Worm (Caenorhabditis elegans): ENCODE results near the gene cox-16.

The cox-16 gene

ce11 chrV:5509966-5510365 is 26.1 kb downstream of the cox-16 start (continued):
- TF ChIP-seq attf-4 (tag; optimal IDR thresholded peaks at IDR 0.05): no peak
- no peak for TF ChIP-seq zfp-3 (GFP tag; conservative IDR thresholded peaks at IDR 0.05)
- no peak for TF ChIP-seq ztf-7 (tag; optimal IDR thresholded peaks at IDR 0.05)
- TF ChIP-seq lin-38 (GFP tag; IDR thresholded peaks at IDR 0.05): peak; percentile 34
- no peak for TF ChIP-seq F44E2.7 (GFP tag; IDR thresholded peaks at IDR 0.05)
- no peak for TF ChIP-seq unc-130 (GFP tag; optimal IDR thresholded peaks at IDR 0.05)
- TF ChIP-seq mdt-29 (GFP tag; IDR thresholded peaks at IDR 0.05): no peak
- no peak for TF ChIP-seq arid-1 (GFP tag; conservative IDR thresholded peaks at IDR 0.05)
- TF ChIP-seq ceh-20 (GFP tag; IDR thresholded peaks at IDR 0.05): no peak
- no peak for TF ChIP-seq nhr-11 (tag; optimal IDR thresholded peaks at IDR 0.05)
- TF ChIP-seq dmd-6 (GFP tag; IDR thresholded peaks at IDR 0.05): peak; percentile 59

DNA sequence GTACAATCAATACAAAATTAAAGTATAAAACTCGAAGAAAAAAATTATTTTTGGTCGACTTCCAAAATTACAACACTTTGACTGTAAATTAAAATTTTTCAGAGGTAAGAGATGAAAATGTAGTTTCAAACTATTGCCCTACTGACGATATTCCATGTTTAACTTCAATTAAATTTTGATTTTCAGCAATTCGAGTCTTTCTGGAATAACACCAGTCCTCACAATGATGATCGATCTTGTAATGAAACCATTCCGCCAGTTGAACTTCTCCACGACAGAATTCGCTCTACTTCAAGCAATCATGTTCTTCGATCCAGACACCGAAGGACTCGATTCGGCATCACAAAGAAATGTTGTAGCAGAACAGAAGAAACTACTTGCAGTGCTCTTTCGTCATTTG is 26.9 kb downstream of the cox-16 start:
- TF ChIP-seq unc-62 (GFP tag; optimal IDR thresholded peaks at IDR 0.05 in 1 of 2): peak in 1 of 2 experiments; percentile 94
- no peak for TF ChIP-seq unc-62 (tag; optimal IDR thresholded peaks at IDR 0.05)
- TF ChIP-seq saeg-2 (GFP tag; IDR thresholded peaks at IDR 0.05): no peak
- TF ChIP-seq mxl-2 (GFP tag; conservative IDR thresholded peaks at IDR 0.05): no peak

ce11 chrV:5504807-5505442 is 31.1 kb downstream of the cox-16 start, which contains the start of the genes dnj-19 and nhr-47:
Gene dnj-19, minus strand, starts transcription at chrV:5504857.
Gene nhr-47, plus strand, starts transcription at chrV:5505253.
- TF ChIP-seq mep-1 (tag; optimal IDR thresholded peaks at IDR 0.05) (peak; percentile 92), ceh-44 (GFP tag; IDR thresholded peaks at IDR 0.05) (no peak), lin-1 (GFP tag; IDR thresholded peaks at IDR 0.05) (no peak), nhr-6 (tag; optimal IDR thresholded peaks at IDR 0.05) (peak; percentile 52), lin-15B (tag; optimal IDR thresholded peaks at IDR 0.05) (no peak), nhr-102 (tag; optimal IDR thresholded peaks at IDR 0.05) (peak; percentile 95), Y75B8A.6 (GFP tag; IDR thresholded peaks at IDR 0.05) (no peak), R02D3.7 (tag; optimal IDR thresholded peaks at IDR 0.05) (no peak), nhr-42 (GFP tag; IDR thresholded peaks at IDR 0.05) (peak; percentile 91), sdz-12 (GFP tag; optimal IDR thresholded peaks at IDR 0.05) (no peak), ceh-62 (tag; optimal IDR thresholded peaks at IDR 0.05) (no peak), nhr-77 (tag; optimal IDR thresholded peaks at IDR 0.05) (peak; percentile 76), spr-3 (GFP tag; optimal IDR thresholded peaks at IDR 0.05) (peak; percentile 90), lin-39 (tag; optimal IDR thresholded peaks at IDR 0.05) (no peak), zip-2 (tag; optimal IDR thresholded peaks at IDR 0.05) (peak; percentile 56), Y105C5A.15 (GFP tag; IDR thresholded peaks at IDR 0.05) (no peak), egl-43 (GFP tag; IDR thresholded peaks at IDR 0.05) (peak; percentile 91), php-3 (GFP tag; IDR thresholded peaks at IDR 0.05) (peak; percentile 71; the same call in 1 of the 2 replicates), arid-1 (GFP tag; conservative IDR thresholded peaks at IDR 0.05) (peak; percentile 81), daf-8 (GFP tag; IDR thresholded peaks at IDR 0.05) (no peak), ama-1 (optimal IDR thresholded peaks at IDR 0.05) (peak; percentile 49), F26F4.8 (GFP tag; conservative IDR thresholded peaks at IDR 0.05) (no peak), ceh-28 (tag; optimal IDR thresholded peaks at IDR 0.05) (no peak), snpc-1.2 (GFP tag; IDR thresholded peaks at IDR 0.05) (peak; percentile 50; the same call in 1 of the 2 replicates), nhr-41 (GFP tag; IDR thresholded peaks at IDR 0.05) (no peak), lin-13 (GFP tag; optimal IDR thresholded peaks at IDR 0.05) (peak; percentile 89), dmd-9 (GFP tag; IDR thresholded peaks at IDR 0.05) (0 out of 2 replicates have a peak, but pooled peaks have one; percentile 58), mdt-29 (GFP tag; IDR thresholded peaks at IDR 0.05) (peak; percentile 75), Y5F2A.4 (GFP tag; optimal IDR thresholded peaks at IDR 0.05) (peak; percentile 58), hmg-1.1 (GFP tag; IDR thresholded peaks at IDR 0.05) (peak; percentile 95), daf-12 (tag; optimal IDR thresholded peaks at IDR 0.05) (no peak), nhr-237 (tag; optimal IDR thresholded peaks at IDR 0.05) (no peak), zag-1 (tag; optimal IDR thresholded peaks at IDR 0.05) (no peak), unc-62 (GFP tag; optimal IDR thresholded peaks at IDR 0.05 in 1 of 2) (peak in 1 of 2 experiments; percentile 98), unc-62 (tag; optimal IDR thresholded peaks at IDR 0.05) (no peak), T26A8.4 (GFP tag; IDR thresholded peaks at IDR 0.05) (peak; percentile 96), nhr-48 (tag; optimal IDR thresholded peaks at IDR 0.05) (peak; percentile 77)

All from whole organism, L4 larva.